Fruit fly (Drosophila melanogaster) whole organism: ENCODE data around the gene CG14610.

Experiments
- CG8478 ChIP-seq: fragments of >200 bp; optimal IDR thresholded peaks from 2 replicates; lab custom pipeline; 2018; ENCODE audit warnings: inconsistent platforms
- Dll ChIP-seq: fragments of >200 bp; optimal IDR thresholded peaks from 2 replicates; lab custom pipeline; 2017
- psq ChIP-seq: fragments of >200 bp; optimal IDR thresholded peaks from 2 replicates; lab custom pipeline; 2017
- usp ChIP-seq: fragments of >200 bp; optimal IDR thresholded peaks from 2 replicates; lab custom pipeline; 2017; ENCODE audit warnings: missing biosample characterization, missing genetic modification characterization, mixed read lengths

dm6 chr3R:7117590-7117989, 26.5 kb downstream of the CG14610 start, which contains the start of gene Mlp84B:
- TF ChIP-seq CG8478 (lab: Kevin White, UChicago) (no peak), psq (lab: Kevin White, UChicago) (no peak), usp (GFP tag; lab: Kevin White, UChicago) (no peak), Dll (no peak)
